Worm (Caenorhabditis elegans) whole organism, L3 larva: ENCODE results near the gene F14H3.14.

Experiments
- ZK546.5 ChIP-seq: sonication (generic microtip); optimal IDR thresholded peaks from 2 replicates; lab custom pipeline; 2017; ENCODE audit warnings: missing biosample characterization, missing genetic modification characterization
- mdl-1 ChIP-seq: fragments of 150-350 bp; optimal IDR thresholded peaks from 2 replicates; lab custom pipeline; 2014; ENCODE audit warnings: missing biosample characterization, missing genetic modification characterization
- nhr-28 ChIP-seq: fragments of 150-350 bp; optimal IDR thresholded peaks from 2 replicates; lab custom pipeline; 2014; ENCODE audit warnings: missing biosample characterization, missing genetic modification characterization
- nhr-77 ChIP-seq: fragments of 150-350 bp; optimal IDR thresholded peaks from 2 replicates; lab custom pipeline; 2014; ENCODE audit warnings: missing biosample characterization, missing genetic modification characterization
- pha-4 ChIP-seq: fragments of 150-350 bp; optimal IDR thresholded peaks from 2 replicates; lab custom pipeline; 2014; ENCODE audit warnings: missing biosample characterization, missing genetic modification reagents, missing genetic modification characterization
- snpc-4 ChIP-seq: fragments of 150-350 bp; optimal IDR thresholded peaks from 2 replicates; lab custom pipeline; 2014; ENCODE audit warnings: missing biosample characterization, missing genetic modification characterization
- tbx-2 ChIP-seq: sonication (generic microtip); optimal IDR thresholded peaks from 2 replicates; lab custom pipeline; 2016; ENCODE audit warnings: mild to moderate bottlenecking, missing genetic modification characterization, missing compliant biosample characterization
- unc-62 ChIP-seq: fragments of 150-350 bp; sonication (generic microtip); optimal IDR thresholded peaks from 4 replicates; lab custom pipeline; 2014; ENCODE audit warnings: missing biosample characterization, missing genetic modification reagents, missing genetic modification characterization
- zag-1 ChIP-seq: fragments of 150-350 bp; optimal IDR thresholded peaks from 2 replicates; lab custom pipeline; 2014; ENCODE audit warnings: missing biosample characterization, missing genetic modification characterization

DNA sequence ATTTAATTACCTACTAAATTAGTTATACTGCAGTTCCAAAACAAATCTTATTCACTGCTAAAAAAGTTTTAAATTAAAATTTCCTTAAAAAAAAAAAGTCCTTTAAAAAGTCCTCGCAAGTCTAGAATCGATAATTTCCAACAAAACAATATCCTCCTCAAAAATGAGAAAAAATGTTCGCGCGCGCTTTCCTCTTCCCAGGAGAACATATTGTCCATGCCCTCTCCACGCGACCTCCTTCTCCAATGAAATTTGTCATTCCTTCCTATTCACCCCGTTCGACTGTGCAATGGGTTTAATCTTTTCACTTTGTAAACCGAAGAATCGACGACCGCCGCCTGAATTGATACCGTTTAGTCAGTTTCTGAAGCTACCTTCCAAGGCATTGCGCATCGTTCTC, 26.5 kb downstream of the F14H3.14 start, which contains the start of gene T10C6.10:
- TF ChIP-seq mdl-1 (tag; lab: Kevin White, UChicago) (no peak), tbx-2 (tag; lab: Kevin White, UChicago) (no peak), nhr-77 (tag; lab: Kevin White, UChicago) (no peak), ZK546.5 (tag; lab: Kevin White, UChicago) (no peak), unc-62 (GFP tag; lab: Kevin White, UChicago) (no peak), zag-1 (tag; lab: Kevin White, UChicago) (no peak), pha-4 (tag; lab: Kevin White, UChicago) (no peak), nhr-28 (tag; lab: Kevin White, UChicago) (no peak), snpc-4 (tag; lab: Kevin White, UChicago) (no peak)
